Fruit fly (Drosophila melanogaster) whole organism, adult: ENCODE data around the gene TpnC73F.

Experiments
- CG11617 ChIP-seq: fragments of 200-800 bp; sonication (Bioruptor generic); optimal IDR thresholded peaks from 2 replicates; lab custom pipeline; 2017; ENCODE audit warnings: mild to moderate bottlenecking, missing biosample characterization, missing genetic modification reagents, missing genetic modification characterization
- CG12768 ChIP-seq: fragments of 200-800 bp; sonication (Bioruptor generic); optimal IDR thresholded peaks from 2 replicates; lab custom pipeline; 2017; ENCODE audit warnings: missing biosample characterization, missing genetic modification characterization, mild to moderate bottlenecking, moderate library complexity, missing genetic modification reagents
- CG14711 ChIP-seq: fragments of 200-800 bp; sonication (Bioruptor generic); optimal IDR thresholded peaks from 2 replicates; lab custom pipeline; 2018; ENCODE audit warnings: missing biosample characterization, mild to moderate bottlenecking, missing genetic modification characterization, moderate library complexity
- CG1620 ChIP-seq: fragments of 200-800 bp; sonication (Bioruptor generic); optimal IDR thresholded peaks from 2 replicates; lab custom pipeline; 2016; ENCODE audit warnings: missing biosample characterization, missing genetic modification characterization
- CG33017 ChIP-seq: fragments of 200-800 bp; sonication (Bioruptor generic); optimal IDR thresholded peaks from 2 replicates; lab custom pipeline; 2018; ENCODE audit warnings: missing biosample characterization, mild to moderate bottlenecking, missing genetic modification characterization, moderate library complexity
- CG5204 ChIP-seq: fragments of 200-800 bp; sonication (Bioruptor generic); optimal IDR thresholded peaks from 2 replicates; lab custom pipeline; 2016; ENCODE audit warnings: missing biosample characterization, missing genetic modification characterization
- CG7045 ChIP-seq: fragments of 200-800 bp; sonication (Bioruptor generic); optimal IDR thresholded peaks from 2 replicates; lab custom pipeline; 2017; ENCODE audit warnings: missing biosample characterization, mild to moderate bottlenecking, missing genetic modification characterization
- CG7101 ChIP-seq: fragments of 200-800 bp; sonication (Bioruptor generic); optimal IDR thresholded peaks from 2 replicates; lab custom pipeline; 2018; ENCODE audit warnings: missing biosample characterization, mild to moderate bottlenecking, missing genetic modification characterization, moderate library complexity
- Clk ChIP-seq: fragments of 200-800 bp; sonication (Bioruptor generic); optimal IDR thresholded peaks from 2 replicates; lab custom pipeline; 2017; ENCODE audit warnings: missing biosample characterization, missing genetic modification characterization
- Crg-1 ChIP-seq: fragments of 200-800 bp; sonication (Bioruptor generic); optimal IDR thresholded peaks from 2 replicates; lab custom pipeline; 2016; ENCODE audit warnings: missing biosample characterization, missing genetic modification characterization
- Hr96 ChIP-seq: fragments of 200-800 bp; sonication (Bioruptor generic); optimal IDR thresholded peaks from 2 replicates; lab custom pipeline; 2016; ENCODE audit warnings: missing biosample characterization, missing genetic modification characterization
- Mnt ChIP-seq: fragments of 200-800 bp; sonication (Bioruptor generic); optimal IDR thresholded peaks from 2 replicates; lab custom pipeline; 2016; ENCODE audit warnings: missing biosample characterization, mild to moderate bottlenecking, missing genetic modification characterization
- bab1 ChIP-seq: fragments of 200-800 bp; sonication (Bioruptor generic); optimal IDR thresholded peaks from 3 replicates; lab custom pipeline; 2019; ENCODE audit warnings: missing biosample characterization, mild to moderate bottlenecking, missing genetic modification characterization, moderate library complexity
- cic ChIP-seq: fragments of 200-800 bp; sonication (Bioruptor generic); optimal IDR thresholded peaks from 2 replicates; lab custom pipeline; 2017; ENCODE audit warnings: missing biosample characterization, mild to moderate bottlenecking, missing genetic modification characterization, moderate library complexity
- cnc ChIP-seq, 2 experiments: fragments of >200 bp; optimal IDR thresholded peaks; 2 replicates each; lab custom pipeline; 2017
- kay ChIP-seq: fragments of 200-800 bp; sonication (Bioruptor generic); peaks from one replicate; lab custom pipeline; 2016; ENCODE audit warnings: missing biosample characterization, missing genetic modification characterization, borderline replicate concordance
- ovo ChIP-seq: fragments of 200-800 bp; sonication (Bioruptor generic); optimal IDR thresholded peaks from 2 replicates; lab custom pipeline; 2016; ENCODE audit warnings: missing biosample characterization, missing genetic modification characterization
- pad ChIP-seq: fragments of 200-800 bp; sonication (Bioruptor generic); optimal IDR thresholded peaks from 3 replicates; lab custom pipeline; 2017; ENCODE audit warnings: missing biosample characterization, missing genetic modification characterization, mild to moderate bottlenecking, moderate library complexity, missing genetic modification reagents
- tj ChIP-seq: fragments of 200-800 bp; sonication (Bioruptor generic); optimal IDR thresholded peaks from 3 replicates; lab custom pipeline; 2017; ENCODE audit warnings: missing biosample characterization, mild to moderate bottlenecking, missing genetic modification characterization, moderate library complexity
- toe ChIP-seq: fragments of 200-800 bp; sonication (Bioruptor generic); optimal IDR thresholded peaks from 2 replicates; lab custom pipeline; 2016; ENCODE audit warnings: missing biosample characterization, missing genetic modification characterization

The TpnC73F gene

DNA sequence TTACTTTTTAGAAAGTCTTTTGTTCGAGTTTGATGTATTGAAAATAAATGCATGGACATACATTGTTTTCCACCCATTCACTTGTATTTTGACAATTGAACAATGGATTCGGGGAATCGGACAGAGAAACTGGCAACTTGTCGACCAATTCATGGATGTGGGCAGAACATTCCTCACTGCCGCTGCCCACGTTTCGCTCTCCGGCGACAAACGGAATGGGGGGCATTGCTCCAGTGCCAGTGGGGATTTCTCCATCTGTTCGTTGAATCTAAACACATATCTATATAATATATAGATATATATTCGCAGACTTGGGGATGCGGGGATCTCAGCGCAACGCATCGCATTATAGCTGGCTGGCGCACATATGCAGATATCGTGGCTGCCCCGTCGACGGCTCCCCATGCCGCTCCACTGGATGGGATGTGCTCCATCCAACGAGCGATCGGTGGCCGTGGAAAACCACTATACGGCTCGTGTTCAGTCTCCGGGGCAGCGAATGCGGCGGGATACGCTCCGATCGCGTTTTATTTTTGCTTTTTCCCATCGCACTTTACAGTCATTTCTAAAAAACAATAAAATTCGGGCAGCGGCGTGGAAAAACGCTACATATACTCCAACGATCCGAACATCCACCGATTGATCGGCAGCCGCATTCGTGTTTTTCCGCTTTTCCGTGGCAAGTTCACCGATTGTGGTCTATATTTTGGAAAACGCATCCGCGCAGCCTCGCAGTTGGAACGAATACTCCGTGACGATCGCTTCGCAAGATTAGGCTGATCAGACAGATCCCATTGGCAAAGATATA, at the start of gene TpnC73F:
TpnC73F (plus strand) TSS at position 633 of the 808 bp plus-strand sequence.
- TF ChIP-seq Crg-1 (GFP tag; lab: Kevin White, UChicago) (no peak), toe (GFP tag; lab: Kevin White, UChicago) (no peak), bab1 (GFP tag; lab: Kevin White, UChicago) (no peak), CG7101 (no peak), CG14711 (tag; lab: Kevin White, UChicago) (no peak), cnc (optimal IDR thresholded peaks at IDR 0.05; lab: Kevin White, UChicago) (no peak), Clk (GFP tag; lab: Kevin White, UChicago) (no peak), pad (GFP tag; lab: Kevin White, UChicago) (no peak), tj (GFP tag; lab: Kevin White, UChicago) (no peak), CG11617 (GFP tag; lab: Kevin White, UChicago) (no peak), Hr96 (no peak), CG1620 (GFP tag; lab: Kevin White, UChicago) (no peak), kay (GFP tag; lab: Kevin White, UChicago) (no peak), CG12768 (GFP tag; lab: Kevin White, UChicago) (no peak), CG33017 (tag; lab: Kevin White, UChicago) (no peak), ovo (GFP tag; lab: Kevin White, UChicago) (no peak), cic (GFP tag; lab: Kevin White, UChicago) (no peak), Mnt (GFP tag; lab: Kevin White, UChicago) (no peak)

DNA sequence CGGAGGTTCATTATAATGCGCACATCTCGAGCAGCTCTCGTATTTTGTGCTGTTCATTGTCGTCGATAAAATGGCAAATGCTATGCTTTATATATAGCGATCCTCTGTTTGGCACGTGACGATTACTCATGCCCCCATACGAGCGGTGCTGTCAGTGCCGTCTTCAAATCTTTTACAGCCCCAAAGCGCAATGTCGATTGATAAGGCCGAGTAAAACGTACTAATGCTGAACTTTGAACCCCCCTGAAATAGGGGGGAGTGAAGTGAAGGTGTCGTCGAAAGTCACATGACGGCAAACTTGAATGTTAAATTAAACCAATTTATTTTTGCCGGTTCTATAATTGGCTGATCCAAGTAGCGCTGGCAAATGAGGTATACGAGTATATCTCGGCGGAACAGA, 45.6 kb upstream of the TpnC73F start:
- TF ChIP-seq CG7045 (GFP tag; lab: Kevin White, UChicago) (peak; percentile 43), bab1 (GFP tag; lab: Kevin White, UChicago) (peak; percentile 15), Crg-1 (GFP tag; lab: Kevin White, UChicago) (peak; percentile 4), pad (GFP tag; lab: Kevin White, UChicago) (no peak), CG1620 (GFP tag; lab: Kevin White, UChicago) (no peak), CG11617 (GFP tag; lab: Kevin White, UChicago) (peak; percentile 45), tj (GFP tag; lab: Kevin White, UChicago) (peak; percentile 27), Mnt (GFP tag; lab: Kevin White, UChicago) (peak; percentile 64), toe (GFP tag; lab: Kevin White, UChicago) (no peak), kay (GFP tag; lab: Kevin White, UChicago) (no peak), Hr96 (peak; percentile 86), CG33017 (tag; lab: Kevin White, UChicago) (peak; percentile 58), CG12768 (GFP tag; lab: Kevin White, UChicago) (peak; percentile 97), Clk (GFP tag; lab: Kevin White, UChicago) (peak; percentile 64), cic (GFP tag; lab: Kevin White, UChicago) (peak; percentile 69), CG7101 (peak; percentile 36)

DNA sequence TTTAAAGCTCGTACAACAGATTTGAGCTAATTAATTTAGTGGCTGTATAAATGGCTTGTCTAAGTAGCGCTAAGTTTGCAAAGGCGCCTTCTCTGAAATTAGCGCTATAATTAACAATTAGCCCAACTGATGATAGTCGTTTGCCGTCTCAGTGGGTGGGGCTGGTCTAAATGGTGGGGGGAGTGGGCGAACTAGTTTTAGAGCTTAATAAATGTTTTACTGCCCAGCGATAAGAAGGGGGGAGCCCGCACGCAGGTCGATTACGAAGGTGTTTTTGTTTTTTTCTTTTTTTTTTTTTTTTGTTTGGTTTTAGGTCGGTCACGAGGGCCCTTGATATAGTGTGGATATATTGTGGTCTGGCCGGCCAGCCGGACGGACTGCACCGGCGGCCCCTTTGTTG, 44.8 kb upstream of the TpnC73F start:
- TF ChIP-seq Hr96 = no peak
- peak; percentile 21 for TF ChIP-seq CG33017 (tag; lab: Kevin White, UChicago)
- peak; percentile 38 for TF ChIP-seq cic (GFP tag; lab: Kevin White, UChicago)
- no peak for TF ChIP-seq CG5204 (GFP tag; lab: Kevin White, UChicago)
- peak; percentile 63 for TF ChIP-seq CG7045 (GFP tag; lab: Kevin White, UChicago)
- TF ChIP-seq ovo (GFP tag; lab: Kevin White, UChicago) = no peak
- no peak for TF ChIP-seq CG14711 (tag; lab: Kevin White, UChicago)
- TF ChIP-seq tj (GFP tag; lab: Kevin White, UChicago) = no peak
- TF ChIP-seq kay (GFP tag; lab: Kevin White, UChicago) = no peak
- TF ChIP-seq Crg-1 (GFP tag; lab: Kevin White, UChicago) = no peak
- no peak for TF ChIP-seq CG1620 (GFP tag; lab: Kevin White, UChicago)
- peak; percentile 14 for TF ChIP-seq toe (GFP tag; lab: Kevin White, UChicago)
- TF ChIP-seq pad (GFP tag; lab: Kevin White, UChicago) = peak; percentile 2
- peak; percentile 33 for TF ChIP-seq CG7101
- TF ChIP-seq CG12768 (GFP tag; lab: Kevin White, UChicago) = peak; percentile 69
- TF ChIP-seq Clk (GFP tag; lab: Kevin White, UChicago) = no peak
- no peak for TF ChIP-seq cnc (optimal IDR thresholded peaks at IDR 0.05; lab: Kevin White, UChicago)
- no peak for TF ChIP-seq bab1 (GFP tag; lab: Kevin White, UChicago)
- peak; percentile 33 for TF ChIP-seq Mnt (GFP tag; lab: Kevin White, UChicago)
- peak; percentile 9 for TF ChIP-seq CG11617 (GFP tag; lab: Kevin White, UChicago)

DNA sequence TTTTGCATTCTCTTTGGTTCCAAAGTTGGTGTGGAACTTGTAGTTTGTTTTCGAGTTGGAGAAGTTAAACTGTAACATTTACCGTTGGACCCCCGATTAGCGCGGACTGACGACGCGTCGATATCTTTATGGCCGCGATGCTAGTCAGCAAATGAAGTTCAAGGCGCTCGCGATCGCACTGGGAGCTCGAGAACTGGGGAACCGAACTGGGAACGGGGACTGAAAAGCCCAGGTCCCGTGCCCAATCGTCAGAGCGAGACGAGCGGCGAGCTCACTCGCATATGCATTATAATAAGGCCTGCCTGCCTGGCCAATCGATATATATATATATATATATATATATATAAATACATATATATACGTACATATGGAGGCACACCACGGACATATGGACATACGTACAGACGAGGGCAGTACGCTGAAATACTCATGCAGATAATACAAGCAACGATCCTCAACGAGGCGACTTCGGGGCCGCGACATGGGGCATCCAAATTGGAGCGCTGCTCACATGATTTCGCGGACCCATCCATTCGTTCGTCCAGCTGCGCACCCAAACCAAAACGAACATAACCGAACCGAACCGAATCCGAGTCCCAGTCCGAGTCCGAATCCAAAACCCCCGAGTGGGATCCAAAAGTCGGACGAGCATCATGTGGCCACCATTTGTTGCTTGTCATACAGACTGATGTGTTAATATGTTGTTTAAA, 43.6 kb upstream of the TpnC73F start:
- TF ChIP-seq ovo (GFP tag; lab: Kevin White, UChicago) = no peak
- no peak for TF ChIP-seq CG33017 (tag; lab: Kevin White, UChicago)
- TF ChIP-seq Crg-1 (GFP tag; lab: Kevin White, UChicago) = no peak
- TF ChIP-seq CG5204 (GFP tag; lab: Kevin White, UChicago) = no peak
- no peak for TF ChIP-seq pad (GFP tag; lab: Kevin White, UChicago)
- TF ChIP-seq Clk (GFP tag; lab: Kevin White, UChicago) = no peak
- TF ChIP-seq Mnt (GFP tag; lab: Kevin White, UChicago) = no peak
- no peak for TF ChIP-seq Hr96
- no peak for TF ChIP-seq CG7045 (GFP tag; lab: Kevin White, UChicago)
- TF ChIP-seq CG1620 (GFP tag; lab: Kevin White, UChicago) = no peak
- TF ChIP-seq CG14711 (tag; lab: Kevin White, UChicago) = no peak
- no peak for TF ChIP-seq tj (GFP tag; lab: Kevin White, UChicago)
- no peak for TF ChIP-seq bab1 (GFP tag; lab: Kevin White, UChicago)
- no peak for TF ChIP-seq CG11617 (GFP tag; lab: Kevin White, UChicago)
- TF ChIP-seq cic (GFP tag; lab: Kevin White, UChicago) = peak; percentile 19
- no peak for TF ChIP-seq toe (GFP tag; lab: Kevin White, UChicago)
- peak; percentile 5 for TF ChIP-seq CG12768 (GFP tag; lab: Kevin White, UChicago)
- no peak for TF ChIP-seq CG7101
- peak in 1 of 2 experiments; percentile 19 for TF ChIP-seq cnc (optimal IDR thresholded peaks at IDR 0.05; lab: Kevin White, UChicago)
- no peak for TF ChIP-seq kay (GFP tag; lab: Kevin White, UChicago)
